Worm (Caenorhabditis elegans): ENCODE results near the gene sulp-3.

DNA sequence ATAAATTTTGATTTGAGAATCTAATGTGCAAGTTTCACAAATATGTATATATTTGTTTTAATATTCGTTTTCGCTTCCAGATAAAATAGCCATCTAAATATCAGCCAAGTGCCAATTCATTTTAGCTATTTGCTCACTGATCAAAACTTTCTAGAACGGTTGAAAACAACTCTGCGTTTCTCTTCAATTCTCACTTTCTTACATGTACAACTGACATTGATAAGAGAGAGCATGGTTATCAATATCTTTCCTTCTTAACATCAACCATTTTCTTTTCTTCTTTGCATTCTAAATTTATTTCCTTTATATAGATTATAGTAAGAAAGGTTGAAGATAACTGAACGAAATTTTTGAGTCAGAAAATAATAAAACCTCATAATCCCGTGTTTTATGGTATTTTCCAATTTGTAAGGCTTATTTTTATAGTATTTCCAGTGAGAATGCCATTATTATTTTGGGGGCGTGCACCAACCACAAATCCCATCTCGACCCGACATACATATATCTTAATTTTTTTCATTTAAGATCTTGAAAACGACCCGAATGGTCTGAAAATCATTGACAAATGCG, 20.2 kb upstream of the sulp-3 start, which contains the start of gene F08F1.3:
- TF ChIP-seq lin-39 (tag; optimal IDR thresholded peaks at IDR 0.05) (no peak), R02D3.7 (tag; optimal IDR thresholded peaks at IDR 0.05) (no peak), unc-62 (GFP tag; optimal IDR thresholded peaks at IDR 0.05) (no peak), snpc-4 (tag; optimal IDR thresholded peaks at IDR 0.05) (no peak), nhr-6 (tag; optimal IDR thresholded peaks at IDR 0.05) (no peak), unc-39 (tag; optimal IDR thresholded peaks at IDR 0.05) (no peak), nhr-23 (tag; optimal IDR thresholded peaks at IDR 0.05) (no peak), ztf-4 (tag; optimal IDR thresholded peaks at IDR 0.05) (no peak), aly-2 (tag; optimal IDR thresholded peaks at IDR 0.05) (no peak), blmp-1 (tag; optimal IDR thresholded peaks at IDR 0.05; ENCODE audit: insufficient read depth) (no peak), ztf-11 (tag; optimal IDR thresholded peaks at IDR 0.05) (no peak)
